Worm (Caenorhabditis elegans): ENCODE results near the gene skn-1.

Gene skn-1

ce11 chrIV:5674435-5674834 is 14.3 kb upstream of the skn-1 start, which contains the start of gene srd-5:
srd-5 (minus strand) TSS chrIV:5674535.
- TF ChIP-seq hif-1 (tag; optimal IDR thresholded peaks at IDR 0.05) (no peak), ceh-28 (tag; optimal IDR thresholded peaks at IDR 0.05) (no peak)

DNA sequence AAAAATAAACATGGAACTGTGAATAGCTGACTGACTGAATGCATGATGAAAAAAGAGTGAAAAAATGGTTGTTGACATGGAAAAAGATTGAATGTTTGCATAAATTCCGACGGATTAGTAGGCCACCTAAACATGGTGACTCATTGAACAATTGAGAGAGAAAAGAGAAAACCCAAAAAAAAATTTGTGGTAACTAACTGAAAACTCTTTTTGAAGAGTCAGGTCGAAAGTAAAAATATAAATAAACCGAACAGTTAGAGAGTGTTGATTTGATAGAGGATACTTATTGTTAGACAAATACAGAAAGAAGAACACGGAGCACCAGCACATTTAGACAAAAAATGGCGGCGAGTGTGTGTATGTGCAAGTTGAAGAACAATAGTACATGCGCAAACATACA is 11.1 kb upstream of the skn-1 start:
- TF ChIP-seq hlh-30 (tag; optimal IDR thresholded peaks at IDR 0.05; ENCODE audit: insufficient read depth) (no peak), nhr-25 (tag; optimal IDR thresholded peaks at IDR 0.05; ENCODE audit: borderline replicate concordance, insufficient read depth) (no peak), mdt-29 (GFP tag; IDR thresholded peaks at IDR 0.05) (no peak), ztf-7 (tag; optimal IDR thresholded peaks at IDR 0.05) (no peak), lim-7 (GFP tag; IDR thresholded peaks at IDR 0.05) (no peak), fos-1 (tag; optimal IDR thresholded peaks at IDR 0.05) (no peak), set-16 (GFP tag; IDR thresholded peaks at IDR 0.05) (no peak), php-3 (GFP tag; IDR thresholded peaks at IDR 0.05) (no peak)

DNA sequence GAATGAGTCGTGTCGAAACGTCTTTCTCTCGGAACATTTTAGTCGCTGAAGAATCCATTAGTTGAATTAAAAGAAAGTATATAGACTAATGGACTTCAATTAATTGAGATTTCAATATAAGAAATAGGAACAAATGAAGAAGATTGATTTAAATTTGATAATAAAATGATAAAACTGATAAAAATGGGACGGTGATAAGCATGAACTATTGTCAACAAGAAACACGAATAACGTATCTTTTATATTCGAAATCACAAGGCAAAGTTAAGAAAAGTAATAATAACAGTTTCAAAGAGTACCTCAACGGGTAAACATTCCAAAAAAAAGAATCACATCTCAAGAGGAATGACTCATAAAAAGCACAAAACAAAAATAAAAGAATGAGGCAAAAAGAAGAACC is 9.3 kb upstream of the skn-1 start, which contains the start of gene T19E7.6:
T19E7.6 (minus strand) TSS at position 45 of the 400 bp plus-strand sequence.
- no peak for TF ChIP-seq daf-16 (GFP tag; optimal IDR thresholded peaks at IDR 0.05)
- peak; percentile 89 for TF ChIP-seq daf-16 (tag; optimal IDR thresholded peaks at IDR 0.05)
- peak; percentile 40 for TF ChIP-seq dve-1 (tag; optimal IDR thresholded peaks at IDR 0.05; ENCODE audit: insufficient read depth)
- TF ChIP-seq unc-62 (GFP tag; optimal IDR thresholded peaks at IDR 0.05 in 1 of 2): no peak
- no peak for TF ChIP-seq unc-62 (tag; optimal IDR thresholded peaks at IDR 0.05)

ce11 chrIV:5667191-5667590 is 7.0 kb upstream of the skn-1 start:
- TF ChIP-seq lir-3 (tag; optimal IDR thresholded peaks at IDR 0.05): no peak
- no peak for TF ChIP-seq ceh-32 (tag; optimal IDR thresholded peaks at IDR 0.05; ENCODE audit: poor library complexity)
- TF ChIP-seq attf-4 (tag; optimal IDR thresholded peaks at IDR 0.05): no peak
- TF ChIP-seq nhr-11 (tag; optimal IDR thresholded peaks at IDR 0.05): peak; percentile 43
- no peak for TF ChIP-seq ZK546.5 (tag; optimal IDR thresholded peaks at IDR 0.05)
- TF ChIP-seq aly-2 (tag; optimal IDR thresholded peaks at IDR 0.05): no peak
- TF ChIP-seq dmd-6 (GFP tag; IDR thresholded peaks at IDR 0.05): 0 out of 2 replicates have a peak, but pooled peaks have one; percentile 18
- TF ChIP-seq fos-1 (tag; optimal IDR thresholded peaks at IDR 0.05): no peak
- no peak for TF ChIP-seq set-16 (GFP tag; IDR thresholded peaks at IDR 0.05)
- TF ChIP-seq skn-1 (tag; optimal IDR thresholded peaks at IDR 0.05): no peak
- TF ChIP-seq php-3 (GFP tag; IDR thresholded peaks at IDR 0.05): 0 out of 2 replicates have a peak, but pooled peaks have one; percentile 54
- no peak for TF ChIP-seq tra-1 (GFP tag; IDR thresholded peaks at IDR 0.05)
- no peak for TF ChIP-seq nhr-76 (tag; optimal IDR thresholded peaks at IDR 0.05)
- no peak for TF ChIP-seq ceh-82 (tag; optimal IDR thresholded peaks at IDR 0.05)
- TF ChIP-seq dmd-9 (GFP tag; IDR thresholded peaks at IDR 0.05): 0 out of 2 replicates have a peak, but pooled peaks have one; percentile 5
- peak; percentile 42 for TF ChIP-seq ztf-7 (tag; optimal IDR thresholded peaks at IDR 0.05)
- 0 out of 2 replicates have a peak, but pooled peaks have one; percentile 19 for TF ChIP-seq ctbp-1 (GFP tag; IDR thresholded peaks at IDR 0.05)
- no peak for TF ChIP-seq spr-3 (GFP tag; optimal IDR thresholded peaks at IDR 0.05)
- 0 out of 4 replicates have a peak, but pooled peaks of 1 of the 2 experiments have one; percentile 16 for TF ChIP-seq madf-5 (GFP tag; IDR thresholded peaks at IDR 0.05)
- TF ChIP-seq F49E8.2 (tag; optimal IDR thresholded peaks at IDR 0.05; ENCODE audit: borderline replicate concordance): no peak
- TF ChIP-seq mxl-2 (GFP tag; conservative IDR thresholded peaks at IDR 0.05): no peak
- TF ChIP-seq lin-29 (GFP tag; IDR thresholded peaks at IDR 0.05): no peak
- TF ChIP-seq lim-7 (GFP tag; IDR thresholded peaks at IDR 0.05): no peak
- TF ChIP-seq F44E2.7 (GFP tag; IDR thresholded peaks at IDR 0.05): no peak
- TF ChIP-seq zip-2 (tag; optimal IDR thresholded peaks at IDR 0.05): no peak
- TF ChIP-seq ztf-11 (tag; optimal IDR thresholded peaks at IDR 0.05): no peak
- TF ChIP-seq daf-8 (GFP tag; IDR thresholded peaks at IDR 0.05): no peak
- TF ChIP-seq aha-1 (tag): no peak
- no peak for TF ChIP-seq daf-12 (tag; optimal IDR thresholded peaks at IDR 0.05)
- TF ChIP-seq unc-39 (tag; optimal IDR thresholded peaks at IDR 0.05): no peak
- no peak for TF ChIP-seq egl-27 (tag; optimal IDR thresholded peaks at IDR 0.05)
- TF ChIP-seq hlh-30 (tag; optimal IDR thresholded peaks at IDR 0.05; ENCODE audit: insufficient read depth): peak; percentile 45
- TF ChIP-seq ceh-28 (tag; optimal IDR thresholded peaks at IDR 0.05): no peak
- no peak for TF ChIP-seq F26F4.8 (GFP tag; conservative IDR thresholded peaks at IDR 0.05)
- TF ChIP-seq rbr-2 (tag; optimal IDR thresholded peaks at IDR 0.05): peak; percentile 5
- TF ChIP-seq pqm-1 (tag; optimal IDR thresholded peaks at IDR 0.05): no peak
- TF ChIP-seq lin-15B (tag; optimal IDR thresholded peaks at IDR 0.05): no peak
- TF ChIP-seq mdl-1 (tag; optimal IDR thresholded peaks at IDR 0.05): peak in 1 of 2 experiments; percentile 57
